Worm (Caenorhabditis elegans) whole organism, L2 larva: ENCODE data around the gene C49C3.21.
A peak's percentile ranks its signal among the peaks of the same experiment; 100 is the strongest.

Source experiments
- C34F6.9 ChIP-seq: fragments of 150-350 bp; optimal IDR thresholded peaks from 2 replicates; lab custom pipeline; 2014; ENCODE audit warnings: missing biosample characterization, missing genetic modification characterization
- F13H6.1 ChIP-seq: sonication (generic microtip); optimal IDR thresholded peaks from 2 replicates; lab custom pipeline; 2016; ENCODE audit warnings: missing genetic modification characterization, missing compliant biosample characterization
- R02D3.7 ChIP-seq: fragments of 150-350 bp; optimal IDR thresholded peaks from 2 replicates; lab custom pipeline; 2014; ENCODE audit warnings: missing biosample characterization, missing genetic modification characterization
- Y55F3AM.14 ChIP-seq: fragments of 200-800 bp; sonication (Bioruptor generic); optimal IDR thresholded peaks from 2 replicates; lab custom pipeline; 2018; ENCODE audit warnings: mild to moderate bottlenecking, missing genetic modification characterization, missing compliant biosample characterization
- ZK546.5 ChIP-seq: sonication (generic microtip); optimal IDR thresholded peaks from 2 replicates; lab custom pipeline; 2017; ENCODE audit warnings: missing biosample characterization, missing genetic modification characterization
- alr-1 ChIP-seq: fragments of 150-350 bp; optimal IDR thresholded peaks from 2 replicates; lab custom pipeline; 2014; ENCODE audit warnings: missing biosample characterization, missing genetic modification characterization
- ama-1 ChIP-seq: fragments of 150-350 bp; optimal IDR thresholded peaks from 2 replicates; lab custom pipeline; 2018; ENCODE audit warnings: inconsistent platforms
- ceh-16 ChIP-seq: fragments of 150-350 bp; optimal IDR thresholded peaks from 2 replicates; lab custom pipeline; 2014; ENCODE audit warnings: missing biosample characterization, missing genetic modification characterization
- crh-2 ChIP-seq: sonication (generic microtip); optimal IDR thresholded peaks from 2 replicates; lab custom pipeline; 2017; ENCODE audit warnings: missing biosample characterization, missing genetic modification characterization
- dmd-4 ChIP-seq: sonication (generic microtip); optimal IDR thresholded peaks from 2 replicates; lab custom pipeline; 2017; ENCODE audit warnings: missing biosample characterization, missing genetic modification characterization
- egl-27 ChIP-seq: sonication (generic microtip); optimal IDR thresholded peaks from 3 replicates; lab custom pipeline; 2017; ENCODE audit warnings: missing biosample characterization, missing genetic modification reagents, missing genetic modification characterization
- elt-1 ChIP-seq: fragments of 150-350 bp; optimal IDR thresholded peaks from 2 replicates; lab custom pipeline; 2014; ENCODE audit warnings: missing biosample characterization, missing genetic modification characterization
- elt-3 ChIP-seq: sonication (generic microtip); optimal IDR thresholded peaks from 2 replicates; lab custom pipeline; 2017; ENCODE audit warnings: missing biosample characterization, missing genetic modification characterization
- gmeb-1 ChIP-seq: fragments of 150-350 bp; optimal IDR thresholded peaks from 2 replicates; lab custom pipeline; 2014; ENCODE audit warnings: missing biosample characterization, missing genetic modification characterization
- lin-11 ChIP-seq: fragments of 150-350 bp; sonication (generic microtip); optimal IDR thresholded peaks from 2 replicates; lab custom pipeline; 2014; ENCODE audit warnings: missing biosample characterization, missing genetic modification characterization, inconsistent platforms, mixed read lengths
- lin-13 ChIP-seq: fragments of 150-350 bp; optimal IDR thresholded peaks from 2 replicates; lab custom pipeline; 2014; ENCODE audit warnings: missing biosample characterization, missing genetic modification reagents, missing genetic modification characterization
- lin-39 ChIP-seq: fragments of 150-350 bp; optimal IDR thresholded peaks from 2 replicates; lab custom pipeline; 2014; ENCODE audit warnings: missing biosample characterization, missing genetic modification reagents, missing genetic modification characterization
- mab-5 ChIP-seq: fragments of 150-350 bp; optimal IDR thresholded peaks from 2 replicates; lab custom pipeline; 2014; ENCODE audit warnings: missing biosample characterization, missing genetic modification characterization
- mdl-1 ChIP-seq, 2 experiments: fragments of 150-350 bp in 1 of 2; sonication (generic microtip) in 1 of 2; optimal IDR thresholded peaks; 2 replicates each; lab custom pipeline; 2017; ENCODE audit warnings: missing biosample characterization in 2 of 2, missing genetic modification characterization in 2 of 2
- nhr-10 ChIP-seq: sonication (generic microtip); optimal IDR thresholded peaks from 2 replicates; lab custom pipeline; 2017; ENCODE audit warnings: missing biosample characterization, missing genetic modification characterization
- nhr-11 ChIP-seq: fragments of 150-350 bp; optimal IDR thresholded peaks from 2 replicates; lab custom pipeline; 2014; ENCODE audit warnings: missing biosample characterization, missing genetic modification characterization
- nhr-12 ChIP-seq: fragments of 150-350 bp; optimal IDR thresholded peaks from 2 replicates; lab custom pipeline; 2014; ENCODE audit warnings: missing biosample characterization, missing genetic modification characterization
- nhr-129 ChIP-seq: fragments of 150-350 bp; optimal IDR thresholded peaks from 2 replicates; lab custom pipeline; 2014; ENCODE audit warnings: missing biosample characterization, missing genetic modification characterization
- nhr-23 ChIP-seq: fragments of 150-350 bp; optimal IDR thresholded peaks from 2 replicates; lab custom pipeline; 2014; ENCODE audit warnings: missing biosample characterization, missing genetic modification reagents, missing genetic modification characterization
- nhr-237 ChIP-seq: fragments of 150-350 bp; optimal IDR thresholded peaks from 2 replicates; lab custom pipeline; 2014; ENCODE audit warnings: missing biosample characterization, missing genetic modification characterization
- nhr-25 ChIP-seq: fragments of 150-350 bp; sonication (generic microtip); optimal IDR thresholded peaks from 3 replicates; lab custom pipeline; 2014; ENCODE audit warnings: missing biosample characterization, missing genetic modification characterization
- nhr-6 ChIP-seq: fragments of 150-350 bp; optimal IDR thresholded peaks from 2 replicates; lab custom pipeline; 2014; ENCODE audit warnings: missing biosample characterization, missing genetic modification characterization
- peb-1 ChIP-seq: fragments of 150-350 bp; optimal IDR thresholded peaks from 2 replicates; lab custom pipeline; 2014; ENCODE audit warnings: missing biosample characterization, missing genetic modification characterization
- sem-4 ChIP-seq: fragments of 150-350 bp; optimal IDR thresholded peaks from 2 replicates; lab custom pipeline; 2014; ENCODE audit warnings: missing biosample characterization, missing genetic modification reagents, missing genetic modification characterization
- skn-1 ChIP-seq: sonication (generic microtip); optimal IDR thresholded peaks from 2 replicates; lab custom pipeline; 2017; ENCODE audit warnings: missing biosample characterization, missing genetic modification characterization
- sma-3 ChIP-seq: sonication (generic microtip); optimal IDR thresholded peaks from 2 replicates; lab custom pipeline; 2016; ENCODE audit warnings: missing genetic modification reagents, missing genetic modification characterization, missing compliant biosample characterization
- sma-9 ChIP-seq, 2 experiments: fragments of 150-350 bp in 1 of 2; sonication (generic microtip) in 1 of 2; optimal IDR thresholded peaks; 2 replicates each; lab custom pipeline; 2014 to 2016; ENCODE audit warnings: missing genetic modification characterization in 2 of 2, mild to moderate bottlenecking in 1 of 2, missing biosample characterization in 1 of 2, missing compliant biosample characterization in 1 of 2, missing genetic modification reagents in 1 of 2, moderate library complexity in 1 of 2
- snpc-4 ChIP-seq: fragments of 150-350 bp; optimal IDR thresholded peaks from 2 replicates; lab custom pipeline; 2014; ENCODE audit warnings: missing biosample characterization, missing genetic modification characterization
- unc-55 ChIP-seq: fragments of 150-350 bp; sonication (generic microtip); optimal IDR thresholded peaks from 3 replicates; lab custom pipeline; 2014; ENCODE audit warnings: missing biosample characterization, missing genetic modification reagents, missing genetic modification characterization
- ztf-1 ChIP-seq: fragments of 200-800 bp; sonication (Bioruptor generic); conservative IDR thresholded peaks from 2 replicates; pipeline ENCODE4 v1.3.6; 2022; ENCODE audit warnings: missing genetic modification characterization, missing compliant biosample characterization
- ztf-11 ChIP-seq: sonication (generic microtip); optimal IDR thresholded peaks from 2 replicates; lab custom pipeline; 2017; ENCODE audit warnings: missing biosample characterization, missing genetic modification characterization

Gene C49C3.21

ce11 chrIV:17342667-17343066, at the start of gene C49C3.21:
Gene C49C3.21, plus strand, starts transcription at chrIV:17342967.
- TF ChIP-seq R02D3.7 (no peak), alr-1 (tag; lab: Kevin White, UChicago) (no peak), elt-3 (no peak), nhr-10 (tag; lab: Kevin White, UChicago) (no peak), nhr-11 (tag; lab: Kevin White, UChicago) (no peak), elt-1 (tag; lab: Kevin White, UChicago) (no peak), ztf-1 (GFP tag; lab: Robert Waterston, UW) (no peak), sem-4 (tag; lab: Kevin White, UChicago) (no peak), nhr-25 (tag; lab: Kevin White, UChicago) (no peak), dmd-4 (tag; lab: Kevin White, UChicago) (no peak), crh-2 (tag; lab: Kevin White, UChicago) (no peak)

ce11 chrIV:17293068-17293467, 49.7 kb upstream of the C49C3.21 start:
- no peak for TF ChIP-seq Y55F3AM.14 (GFP tag; lab: Kevin White, UChicago)
- no peak for TF ChIP-seq ceh-16
- no peak for TF ChIP-seq ama-1 (lab: Kevin White, UChicago)
- peak; percentile 11 for TF ChIP-seq unc-55 (GFP tag; lab: Kevin White, UChicago)

ce11 chrIV:17293679-17294078, 49.1 kb upstream of the C49C3.21 start:
- peak; percentile 20 for TF ChIP-seq nhr-129 (tag; lab: Kevin White, UChicago)
- peak; percentile 72 for TF ChIP-seq unc-55 (GFP tag; lab: Kevin White, UChicago)
- TF ChIP-seq mdl-1 (tag; optimal IDR thresholded peaks at IDR 0.05; lab: Kevin White, UChicago), result no peak
- TF ChIP-seq snpc-4 (tag; lab: Kevin White, UChicago), result no peak
- TF ChIP-seq nhr-6, result no peak
- no peak for TF ChIP-seq lin-13 (GFP tag; lab: Kevin White, UChicago)
- TF ChIP-seq lin-39 (tag; lab: Kevin White, UChicago), result no peak
- no peak for TF ChIP-seq sem-4 (tag; lab: Kevin White, UChicago)
- TF ChIP-seq nhr-25 (tag; lab: Kevin White, UChicago), result no peak
- peak; percentile 69 for TF ChIP-seq C34F6.9 (tag; lab: Kevin White, UChicago)
- no peak for TF ChIP-seq ama-1 (lab: Kevin White, UChicago)
- TF ChIP-seq ztf-11 (tag; lab: Kevin White, UChicago), result no peak
- no peak for TF ChIP-seq dmd-4 (tag; lab: Kevin White, UChicago)
- TF ChIP-seq egl-27 (tag; lab: Kevin White, UChicago), result no peak
- TF ChIP-seq nhr-12, result no peak
- no peak for TF ChIP-seq nhr-23 (tag; lab: Kevin White, UChicago)
- TF ChIP-seq ztf-1 (GFP tag; lab: Robert Waterston, UW), result no peak
- TF ChIP-seq gmeb-1 (tag; lab: Kevin White, UChicago), result no peak
- no peak for TF ChIP-seq elt-3
- no peak for TF ChIP-seq sma-3 (GFP tag; lab: Kevin White, UChicago)

ce11 chrIV:17294489-17294888, 48.3 kb upstream of the C49C3.21 start, which contains the start of gene T28F3.5:
Gene T28F3.5, plus strand, starts transcription at chrIV:17294789.
- TF ChIP-seq alr-1 (tag; lab: Kevin White, UChicago) (no peak), C34F6.9 (tag; lab: Kevin White, UChicago) (no peak), F13H6.1 (tag; lab: Kevin White, UChicago) (no peak), ztf-1 (GFP tag; lab: Robert Waterston, UW) (no peak), ZK546.5 (tag; lab: Kevin White, UChicago) (no peak), crh-2 (tag; lab: Kevin White, UChicago) (no peak), nhr-237 (tag; lab: Kevin White, UChicago) (no peak), Y55F3AM.14 (GFP tag; lab: Kevin White, UChicago) (no peak), nhr-10 (tag; lab: Kevin White, UChicago) (no peak), ama-1 (lab: Kevin White, UChicago) (no peak), gmeb-1 (tag; lab: Kevin White, UChicago) (no peak), mab-5 (tag; lab: Kevin White, UChicago) (no peak), lin-13 (GFP tag; lab: Kevin White, UChicago) (no peak)

- TF ChIP-seq mab-5 (tag; lab: Kevin White, UChicago) (no peak), Y55F3AM.14 (GFP tag; lab: Kevin White, UChicago) (no peak), sma-9 (GFP tag; optimal IDR thresholded peaks at IDR 0.05; lab: Kevin White, UChicago) (no peak), sma-9 (tag; optimal IDR thresholded peaks at IDR 0.05; lab: Kevin White, UChicago) (no peak), nhr-237 (tag; lab: Kevin White, UChicago) (no peak), lin-11 (tag; lab: Kevin White, UChicago) (no peak), peb-1 (tag; lab: Kevin White, UChicago) (no peak), skn-1 (tag; lab: Kevin White, UChicago) (no peak), ztf-11 (tag; lab: Kevin White, UChicago) (no peak), C34F6.9 (tag; lab: Kevin White, UChicago) (no peak)
Observed at ce11 chrIV:17301933-17302332, 40.8 kb upstream of the C49C3.21 start, which contains the start of gene ifta-2. Gene ifta-2, minus strand, starts transcription at chrIV:17302033.
